Worm (Caenorhabditis elegans) whole organism, L3 larva: ENCODE measurements around the gene C48D1.1.

Experiments used
- aly-2 ChIP-seq: fragments of 150-350 bp; optimal IDR thresholded peaks from 2 replicates; lab custom pipeline; 2014; ENCODE audit warnings: missing biosample characterization, missing genetic modification characterization
- ama-1 ChIP-seq: fragments of 150-350 bp; optimal IDR thresholded peaks from 2 replicates; lab custom pipeline; 2018
- ceh-16 ChIP-seq: sonication (generic microtip); optimal IDR thresholded peaks from 2 replicates; lab custom pipeline; 2017; ENCODE audit warnings: missing biosample characterization, missing genetic modification characterization
- ceh-28 ChIP-seq: fragments of 150-350 bp; optimal IDR thresholded peaks from 2 replicates; lab custom pipeline; 2014; ENCODE audit warnings: missing biosample characterization, missing genetic modification reagents, missing genetic modification characterization
- ceh-9 ChIP-seq: sonication (generic microtip); optimal IDR thresholded peaks from 2 replicates; lab custom pipeline; 2018; ENCODE audit warnings: missing biosample characterization, missing genetic modification characterization
- daf-12 ChIP-seq: fragments of 150-350 bp; optimal IDR thresholded peaks from 2 replicates; lab custom pipeline; 2014; ENCODE audit warnings: missing biosample characterization, missing genetic modification reagents, missing genetic modification characterization
- egl-27 ChIP-seq: sonication (generic microtip); optimal IDR thresholded peaks from 4 replicates; lab custom pipeline; 2017; ENCODE audit warnings: missing biosample characterization, missing genetic modification reagents, missing genetic modification characterization
- egl-5 ChIP-seq: fragments of 150-350 bp; optimal IDR thresholded peaks from 2 replicates; lab custom pipeline; 2017; ENCODE audit warnings: missing biosample characterization, missing genetic modification reagents, missing genetic modification characterization, inconsistent platforms
- elt-1 ChIP-seq: fragments of 150-350 bp; optimal IDR thresholded peaks from 2 replicates; lab custom pipeline; 2014; ENCODE audit warnings: missing biosample characterization, missing genetic modification characterization
- elt-2 ChIP-seq: sonication (generic microtip); optimal IDR thresholded peaks from 2 replicates; lab custom pipeline; 2016; ENCODE audit warnings: missing genetic modification reagents, mild to moderate bottlenecking, missing genetic modification characterization, missing compliant biosample characterization
- elt-3 ChIP-seq, 3 experiments: fragments of 150-350 bp in 1 of 3; sonication (generic microtip) in 2 of 3; optimal IDR thresholded peaks; 2 replicates in 2 of 3; 4 replicates in 1 of 3; lab custom pipeline; 2014 to 2017; ENCODE audit warnings: missing biosample characterization in 3 of 3, missing genetic modification characterization in 3 of 3
- eor-1 ChIP-seq, 2 experiments: fragments of 150-350 bp; optimal IDR thresholded peaks; 2 replicates each; lab custom pipeline; 2014 to 2018; ENCODE audit warnings: missing biosample characterization in 2 of 2, missing genetic modification characterization in 2 of 2
- fkh-10 ChIP-seq: sonication (generic microtip); optimal IDR thresholded peaks from 2 replicates; lab custom pipeline; 2017; ENCODE audit warnings: missing biosample characterization, missing genetic modification reagents, missing genetic modification characterization
- fkh-2 ChIP-seq: fragments of 150-350 bp; optimal IDR thresholded peaks from 2 replicates; lab custom pipeline; 2014; ENCODE audit warnings: missing biosample characterization, missing genetic modification reagents, missing genetic modification characterization
- fos-1 ChIP-seq: fragments of 150-350 bp; optimal IDR thresholded peaks from 2 replicates; lab custom pipeline; 2014; ENCODE audit warnings: missing biosample characterization, missing genetic modification characterization
- jun-1 ChIP-seq: fragments of 150-350 bp; optimal IDR thresholded peaks from 2 replicates; lab custom pipeline; 2014; ENCODE audit warnings: missing biosample characterization, missing genetic modification reagents, missing genetic modification characterization
- lin-39 ChIP-seq: fragments of 150-350 bp; optimal IDR thresholded peaks from 2 replicates; lab custom pipeline; 2018; ENCODE audit warnings: missing biosample characterization, missing genetic modification reagents, missing genetic modification characterization
- mdl-1 ChIP-seq: fragments of 150-350 bp; optimal IDR thresholded peaks from 2 replicates; lab custom pipeline; 2014; ENCODE audit warnings: missing biosample characterization, missing genetic modification characterization
- mml-1 ChIP-seq: fragments of 150-350 bp; sonication (generic microtip); optimal IDR thresholded peaks from 3 replicates; lab custom pipeline; 2014; ENCODE audit warnings: missing biosample characterization, missing genetic modification characterization
- nhr-11 ChIP-seq: fragments of 150-350 bp; optimal IDR thresholded peaks from 2 replicates; lab custom pipeline; 2014; ENCODE audit warnings: missing biosample characterization, missing genetic modification characterization
- nhr-12 ChIP-seq: fragments of 150-350 bp; optimal IDR thresholded peaks from 2 replicates; lab custom pipeline; 2014; ENCODE audit warnings: missing biosample characterization, missing genetic modification characterization
- nhr-23 ChIP-seq: fragments of 150-350 bp; optimal IDR thresholded peaks from 2 replicates; lab custom pipeline; 2014; ENCODE audit warnings: missing biosample characterization, missing genetic modification reagents, missing genetic modification characterization
- nhr-237 ChIP-seq: fragments of 150-350 bp; optimal IDR thresholded peaks from 2 replicates; lab custom pipeline; 2014; ENCODE audit warnings: missing biosample characterization, missing genetic modification characterization
- nhr-25 ChIP-seq: sonication (generic microtip); optimal IDR thresholded peaks from 2 replicates; lab custom pipeline; 2017; ENCODE audit warnings: missing biosample characterization, missing genetic modification characterization
- nhr-43 ChIP-seq: sonication (generic microtip); optimal IDR thresholded peaks from 2 replicates; lab custom pipeline; 2016; ENCODE audit warnings: mild to moderate bottlenecking, missing genetic modification characterization, missing compliant biosample characterization; ENCODE audit not compliant: poor library complexity, severe bottlenecking
- nhr-67 ChIP-seq: fragments of 150-350 bp; optimal IDR thresholded peaks from 2 replicates; lab custom pipeline; 2014; ENCODE audit warnings: missing biosample characterization, missing genetic modification characterization
- nhr-76 ChIP-seq: fragments of 150-350 bp; sonication (generic microtip); optimal IDR thresholded peaks from 5 replicates; lab custom pipeline; 2014; ENCODE audit warnings: missing biosample characterization, missing genetic modification characterization
- pha-4 ChIP-seq: fragments of 150-350 bp; optimal IDR thresholded peaks from 2 replicates; lab custom pipeline; 2014; ENCODE audit warnings: missing biosample characterization, missing genetic modification reagents, missing genetic modification characterization
- pqm-1 ChIP-seq: fragments of 150-350 bp; optimal IDR thresholded peaks from 2 replicates; lab custom pipeline; 2017; ENCODE audit warnings: missing biosample characterization, missing genetic modification characterization, inconsistent platforms
- sea-2 ChIP-seq: fragments of 150-350 bp; sonication (generic microtip); optimal IDR thresholded peaks from 4 replicates; lab custom pipeline; 2014; ENCODE audit warnings: missing biosample characterization, missing genetic modification reagents, missing genetic modification characterization
- skn-1 ChIP-seq: fragments of 150-350 bp; optimal IDR thresholded peaks from 2 replicates; lab custom pipeline; 2014; ENCODE audit warnings: missing biosample characterization, missing genetic modification characterization
- snpc-4 ChIP-seq: fragments of 150-350 bp; optimal IDR thresholded peaks from 2 replicates; lab custom pipeline; 2014; ENCODE audit warnings: missing biosample characterization, missing genetic modification characterization
- unc-62 ChIP-seq: fragments of 150-350 bp; sonication (generic microtip); optimal IDR thresholded peaks from 4 replicates; lab custom pipeline; 2014; ENCODE audit warnings: missing biosample characterization, missing genetic modification reagents, missing genetic modification characterization
- zag-1 ChIP-seq: fragments of 150-350 bp; optimal IDR thresholded peaks from 2 replicates; lab custom pipeline; 2014; ENCODE audit warnings: missing biosample characterization, missing genetic modification characterization
- ztf-11 ChIP-seq: fragments of 150-350 bp; optimal IDR thresholded peaks from 2 replicates; lab custom pipeline; 2014; ENCODE audit warnings: missing biosample characterization, missing genetic modification characterization

C48D1.1 gene

DNA sequence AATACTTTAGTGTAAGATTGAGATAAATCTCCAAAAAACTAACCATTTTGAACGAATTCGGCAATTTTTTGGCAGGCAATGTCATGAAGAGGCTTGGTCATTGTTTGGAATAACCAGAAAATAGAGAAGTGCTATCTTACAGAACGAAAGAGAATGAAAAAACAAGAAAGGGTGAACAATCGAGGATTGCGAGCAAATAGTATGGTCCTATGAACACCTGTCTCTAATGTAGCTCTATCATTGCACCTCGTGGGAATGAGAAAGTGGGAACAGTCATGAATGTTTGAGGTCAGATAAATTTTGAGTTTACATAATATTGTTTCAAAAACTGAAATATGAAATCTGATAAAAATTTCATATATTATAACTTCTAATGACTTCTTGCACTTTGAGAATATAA is at the start of gene C48D1.1:
C48D1.1 (minus strand) TSS at position 101 of the 400 bp plus-strand sequence.
- TF ChIP-seq zag-1 (tag; lab: Kevin White, UChicago) (no peak), egl-27 (tag; lab: Kevin White, UChicago) (no peak), nhr-43 (no peak), ceh-28 (tag; lab: Kevin White, UChicago) (no peak), aly-2 (tag; lab: Kevin White, UChicago) (no peak), daf-12 (tag; lab: Kevin White, UChicago) (no peak), mml-1 (no peak), elt-3 (tag; optimal IDR thresholded peaks at IDR 0.05; lab: Kevin White, UChicago) (no peak), pqm-1 (tag; lab: Kevin White, UChicago) (no peak), jun-1 (tag; lab: Kevin White, UChicago) (no peak), elt-1 (tag; lab: Kevin White, UChicago) (no peak), fos-1 (tag; lab: Kevin White, UChicago) (no peak), unc-62 (GFP tag; lab: Kevin White, UChicago) (no peak), elt-2 (tag; lab: Kevin White, UChicago) (no peak)

DNA sequence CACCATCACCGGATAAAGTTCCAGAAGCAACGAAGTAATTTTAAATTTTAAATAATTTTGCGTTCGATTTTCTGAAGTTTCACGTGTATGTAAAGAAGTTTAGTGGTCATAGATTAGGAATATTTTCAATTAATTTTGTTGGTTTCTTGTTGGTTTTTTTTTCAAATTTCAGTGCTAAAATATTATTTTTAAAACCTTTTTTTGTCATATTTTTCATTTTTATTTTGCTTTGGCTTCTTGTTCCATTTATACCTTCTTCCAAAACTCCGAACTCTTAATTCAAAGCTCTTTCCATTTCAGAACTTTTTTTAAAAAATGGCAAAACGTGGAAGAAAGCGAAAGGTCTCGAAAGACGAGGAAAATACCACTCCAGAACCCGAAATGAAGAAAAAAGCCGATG is 49.8 kb upstream of the C48D1.1 start, which contains the start of gene JC8.7:
JC8.7 (plus strand) TSS at position 301 of the 400 bp plus-strand sequence.
- TF ChIP-seq daf-12 (tag; lab: Kevin White, UChicago) (no peak), nhr-67 (tag; lab: Kevin White, UChicago) (no peak), pha-4 (tag; lab: Kevin White, UChicago) (no peak), sea-2 (GFP tag; lab: Kevin White, UChicago) (no peak), nhr-23 (no peak), nhr-76 (tag; lab: Kevin White, UChicago) (no peak), elt-1 (tag; lab: Kevin White, UChicago) (no peak), ztf-11 (tag; lab: Kevin White, UChicago) (no peak), nhr-43 (no peak), fkh-2 (tag; lab: Kevin White, UChicago) (no peak), nhr-12 (no peak), skn-1 (tag; lab: Kevin White, UChicago) (no peak), zag-1 (tag; lab: Kevin White, UChicago) (no peak), fos-1 (tag; lab: Kevin White, UChicago) (no peak), aly-2 (tag; lab: Kevin White, UChicago) (no peak), mdl-1 (tag; lab: Kevin White, UChicago) (no peak), nhr-25 (tag; lab: Kevin White, UChicago) (no peak), ceh-28 (tag; lab: Kevin White, UChicago) (no peak), eor-1 (tag; optimal IDR thresholded peaks at IDR 0.05; lab: Kevin White, UChicago) (no peak), jun-1 (tag; lab: Kevin White, UChicago) (no peak)

ce11 chrIV:13244024-13244423 is 46.8 kb upstream of the C48D1.1 start, which contains the start of gene cox-11:
Gene cox-11 (plus strand): TSS chrIV:13244324.
- no peak for TF ChIP-seq ztf-11 (tag; lab: Kevin White, UChicago)
- no peak for TF ChIP-seq ceh-9
- TF ChIP-seq elt-2 (tag; lab: Kevin White, UChicago) = no peak
- no peak for TF ChIP-seq elt-1 (tag; lab: Kevin White, UChicago)
- TF ChIP-seq fkh-10 = no peak
- TF ChIP-seq egl-27 (tag; lab: Kevin White, UChicago) = no peak
- no peak for TF ChIP-seq aly-2 (tag; lab: Kevin White, UChicago)
- TF ChIP-seq skn-1 (tag; lab: Kevin White, UChicago) = no peak
- TF ChIP-seq mml-1 = no peak
- no peak for TF ChIP-seq ama-1 (lab: Kevin White, UChicago)
- no peak for TF ChIP-seq egl-5
- TF ChIP-seq pqm-1 (tag; lab: Kevin White, UChicago) = no peak
- TF ChIP-seq unc-62 (GFP tag; lab: Kevin White, UChicago) = no peak
- no peak for TF ChIP-seq lin-39 (tag; lab: Kevin White, UChicago)
- no peak for TF ChIP-seq nhr-11 (tag; lab: Kevin White, UChicago)
- no peak for TF ChIP-seq ceh-16 (tag; lab: Kevin White, UChicago)
- TF ChIP-seq nhr-12 = no peak

DNA sequence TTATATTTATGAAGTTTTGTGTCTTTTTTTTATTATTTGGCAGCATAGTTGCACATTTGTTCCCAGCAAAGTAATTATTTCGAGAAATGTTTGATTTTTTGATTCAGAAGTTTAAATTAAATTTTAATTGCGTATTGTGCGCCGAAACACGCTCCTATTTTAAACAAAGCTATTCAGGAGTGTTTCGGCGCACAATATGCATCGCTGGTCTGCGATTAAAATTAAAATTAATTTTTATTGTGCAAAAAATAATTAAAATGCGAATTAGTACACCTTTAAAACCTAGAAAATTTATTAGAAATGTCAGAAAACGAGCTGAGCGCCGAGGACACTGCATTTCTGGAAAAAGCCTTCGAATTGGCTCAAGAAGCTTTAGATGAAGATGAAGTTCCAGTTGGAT is 46.2 kb upstream of the C48D1.1 start, which contains the start of gene JC8.4:
JC8.4 (plus strand) TSS at position 301 of the 400 bp plus-strand sequence.
- TF ChIP-seq ceh-28 (tag; lab: Kevin White, UChicago) (no peak), daf-12 (tag; lab: Kevin White, UChicago) (no peak), fkh-2 (tag; lab: Kevin White, UChicago) (no peak), pha-4 (tag; lab: Kevin White, UChicago) (no peak), nhr-12 (no peak), mdl-1 (tag; lab: Kevin White, UChicago) (no peak), ama-1 (lab: Kevin White, UChicago) (no peak), snpc-4 (tag; lab: Kevin White, UChicago) (no peak), nhr-76 (tag; lab: Kevin White, UChicago) (no peak), unc-62 (GFP tag; lab: Kevin White, UChicago) (no peak), nhr-11 (tag; lab: Kevin White, UChicago) (no peak), egl-5 (no peak), nhr-237 (no peak), ceh-9 (no peak), fkh-10 (no peak), ztf-11 (tag; lab: Kevin White, UChicago) (no peak), zag-1 (tag; lab: Kevin White, UChicago) (no peak), elt-1 (tag; lab: Kevin White, UChicago) (no peak)
